Worm (Caenorhabditis elegans): ENCODE measurements around the gene D2045.5.

ce11 chrIII:10488052-10488451, 18.6 kb upstream of the D2045.5 start, which contains the start of gene ptr-25:
- TF ChIP-seq ama-1 (optimal IDR thresholded peaks at IDR 0.05), result no peak
- TF ChIP-seq mec-3 (tag; optimal IDR thresholded peaks at IDR 0.05; ENCODE audit: borderline replicate concordance), result no peak
- no peak for TF ChIP-seq F13H6.1 (tag; optimal IDR thresholded peaks at IDR 0.05)
- no peak for TF ChIP-seq fkh-10 (GFP tag; optimal IDR thresholded peaks at IDR 0.05)
- no peak for TF ChIP-seq nfya-1 (tag; optimal IDR thresholded peaks at IDR 0.05)
- TF ChIP-seq pha-4 (tag; optimal IDR thresholded peaks at IDR 0.05), result no peak
- no peak for TF ChIP-seq ttx-3 (tag; optimal IDR thresholded peaks at IDR 0.05)
- no peak for TF ChIP-seq ref-2 (tag; optimal IDR thresholded peaks at IDR 0.05)
- no peak for TF ChIP-seq ceh-9 (tag; optimal IDR thresholded peaks at IDR 0.05)
- no peak for TF ChIP-seq elt-2 (tag; optimal IDR thresholded peaks at IDR 0.05)
- TF ChIP-seq Y22D7AL.16 (tag; optimal IDR thresholded peaks at IDR 0.05), result no peak
- no peak for TF ChIP-seq sox-4 (tag; optimal IDR thresholded peaks at IDR 0.05)

Measured in whole organism, late embryonic.